Fruit fly (Drosophila melanogaster) whole organism, embryonic: Measurements from ENCODE around the gene Indy-2.

Experiments
- CG10209 ChIP-seq: fragments of 200-800 bp; sonication (Bioruptor generic); optimal IDR thresholded peaks from 3 replicates; lab custom pipeline; 2017; ENCODE audit warnings: missing biosample characterization, mild to moderate bottlenecking, missing genetic modification characterization, missing genetic modification reagents
- CG1024 ChIP-seq: fragments of 200-800 bp; sonication (Bioruptor generic); IDR thresholded peaks from 2 replicates; pipeline ENCODE4 v1.3.6; 2022; ENCODE audit warnings: missing biosample characterization, missing genetic modification characterization
- CG10565 ChIP-seq: fragments of 200-800 bp; sonication (Bioruptor generic); optimal IDR thresholded peaks from 3 replicates; lab custom pipeline; 2016; ENCODE audit warnings: missing biosample characterization, mild to moderate bottlenecking, missing genetic modification characterization
- CG14014 ChIP-seq: fragments of 200-800 bp; sonication (Bioruptor generic); IDR thresholded peaks from 2 replicates; pipeline ENCODE4 v1.3.6; 2022; ENCODE audit warnings: missing biosample characterization, missing genetic modification characterization
- CG14965 ChIP-seq: fragments of 200-800 bp; sonication (Bioruptor generic); optimal IDR thresholded peaks from 2 replicates; lab custom pipeline; 2016; ENCODE audit warnings: missing biosample characterization, missing genetic modification characterization, borderline replicate concordance
- CG15011 ChIP-seq: fragments of 200-800 bp; sonication (Bioruptor generic); optimal IDR thresholded peaks from 3 replicates; lab custom pipeline; 2018; ENCODE audit warnings: missing biosample characterization, mild to moderate bottlenecking, missing genetic modification characterization
- CG15601 ChIP-seq: fragments of 200-800 bp; sonication (Bioruptor generic); optimal IDR thresholded peaks from 3 replicates; lab custom pipeline; 2019; ENCODE audit warnings: missing biosample characterization, mild to moderate bottlenecking, missing genetic modification characterization, moderate library complexity
- CG17359 ChIP-seq: fragments of 200-800 bp; sonication (Bioruptor generic); optimal IDR thresholded peaks from 3 replicates; lab custom pipeline; 2018; ENCODE audit warnings: missing biosample characterization, mild to moderate bottlenecking, missing genetic modification characterization, moderate library complexity
- CG18619 ChIP-seq: fragments of 200-800 bp; sonication (Bioruptor generic); optimal IDR thresholded peaks from 3 replicates; lab custom pipeline; 2017; ENCODE audit warnings: missing biosample characterization, mild to moderate bottlenecking, missing genetic modification characterization
- CG31388 ChIP-seq: fragments of 200-800 bp; sonication (Bioruptor generic); optimal IDR thresholded peaks from 2 replicates; lab custom pipeline; 2016; ENCODE audit warnings: missing biosample characterization, missing genetic modification characterization
- CG34224 ChIP-seq: fragments of 200-800 bp; sonication (Bioruptor generic); IDR thresholded peaks from 3 replicates; pipeline ENCODE4 v1.3.6; 2022; ENCODE audit warnings: missing biosample characterization, missing genetic modification characterization; ENCODE audit not compliant: partially characterized antibody
- CG5180 ChIP-seq: fragments of 200-800 bp; sonication (Bioruptor generic); optimal IDR thresholded peaks from 3 replicates; lab custom pipeline; 2017; ENCODE audit warnings: missing biosample characterization, missing genetic modification characterization, mild to moderate bottlenecking, moderate library complexity, missing genetic modification reagents
- CG6254 ChIP-seq: fragments of 200-800 bp; sonication (Bioruptor generic); optimal IDR thresholded peaks from 3 replicates; lab custom pipeline; 2017; ENCODE audit warnings: mild to moderate bottlenecking, missing biosample characterization, missing genetic modification reagents, missing genetic modification characterization
- CG6765 ChIP-seq: fragments of 200-800 bp; sonication (Bioruptor generic); optimal IDR thresholded peaks from 3 replicates; lab custom pipeline; 2017; ENCODE audit warnings: missing biosample characterization, mild to moderate bottlenecking, missing genetic modification characterization
- CG7745 ChIP-seq: fragments of 200-800 bp; sonication (Bioruptor generic); optimal IDR thresholded peaks from 2 replicates; lab custom pipeline; 2018; ENCODE audit warnings: missing biosample characterization, mild to moderate bottlenecking, missing genetic modification characterization, moderate library complexity
- CG9797 ChIP-seq: fragments of 200-800 bp; sonication (Bioruptor generic); optimal IDR thresholded peaks from 3 replicates; lab custom pipeline; 2018; ENCODE audit warnings: missing biosample characterization, mild to moderate bottlenecking, missing genetic modification characterization
- CG9817 ChIP-seq: fragments of 200-800 bp; sonication (Bioruptor generic); optimal IDR thresholded peaks from 2 replicates; lab custom pipeline; 2018; ENCODE audit warnings: missing biosample characterization, mild to moderate bottlenecking, missing genetic modification characterization, moderate library complexity
- Doc3 ChIP-seq: fragments of 200-800 bp; sonication (Bioruptor generic); IDR thresholded peaks from 3 replicates; pipeline ENCODE4 v1.3.6; 2022; ENCODE audit warnings: missing biosample characterization, missing genetic modification characterization; ENCODE audit not compliant: partially characterized antibody
- Dp ChIP-seq: fragments of 200-800 bp; sonication (Bioruptor generic); optimal IDR thresholded peaks from 2 replicates; lab custom pipeline; 2018; ENCODE audit warnings: missing biosample characterization, mild to moderate bottlenecking, missing genetic modification characterization, moderate library complexity
- Ets65A ChIP-seq: fragments of 200-800 bp; sonication (Bioruptor generic); peaks from one replicate; lab custom pipeline; 2016; ENCODE audit warnings: missing biosample characterization, missing genetic modification characterization
- Gsc ChIP-seq: fragments of 200-800 bp; sonication (Bioruptor generic); IDR thresholded peaks from 2 replicates; pipeline ENCODE4 v1.3.6; 2022; ENCODE audit warnings: missing biosample characterization, missing genetic modification characterization
- H2.0 ChIP-seq: fragments of 200-800 bp; sonication (Bioruptor generic); IDR thresholded peaks from 2 replicates; pipeline ENCODE4 v1.3.6; 2022; ENCODE audit warnings: missing biosample characterization, missing genetic modification characterization
- HLH3B ChIP-seq: fragments of 200-800 bp; sonication (Bioruptor generic); IDR thresholded peaks from 2 replicates; pipeline ENCODE4 v1.3.6; 2022; ENCODE audit warnings: missing biosample characterization, missing genetic modification characterization
- Jarid2 ChIP-seq: fragments of 200-800 bp; sonication (Bioruptor generic); optimal IDR thresholded peaks from 3 replicates; lab custom pipeline; 2017; ENCODE audit warnings: mild to moderate bottlenecking, missing biosample characterization, missing genetic modification reagents, missing genetic modification characterization
- NC2β ChIP-seq: fragments of 200-800 bp; sonication (Bioruptor generic); optimal IDR thresholded peaks from 2 replicates; lab custom pipeline; 2016; ENCODE audit warnings: missing biosample characterization, missing genetic modification characterization
- Scr ChIP-seq: fragments of 200-800 bp; sonication (Bioruptor generic); IDR thresholded peaks from 2 replicates; pipeline ENCODE4 v1.3.6; 2022; ENCODE audit warnings: missing biosample characterization, missing genetic modification characterization; ENCODE audit not compliant: partially characterized antibody
- Side ChIP-seq: fragments of 200-800 bp; sonication (Bioruptor generic); optimal IDR thresholded peaks from 2 replicates; lab custom pipeline; 2016; ENCODE audit warnings: missing biosample characterization, missing genetic modification characterization
- Sin3A ChIP-seq: fragments of >200 bp; optimal IDR thresholded peaks from 2 replicates; lab custom pipeline; 2018
- abd-A ChIP-seq: fragments of 200-800 bp; sonication (Bioruptor generic); optimal IDR thresholded peaks from 3 replicates; lab custom pipeline; 2019; ENCODE audit warnings: missing biosample characterization, mild to moderate bottlenecking, missing genetic modification characterization, moderate library complexity
- al ChIP-seq: fragments of 200-800 bp; sonication (Bioruptor generic); IDR thresholded peaks from 2 replicates; pipeline ENCODE4 v1.3.6; 2022; ENCODE audit warnings: missing biosample characterization, missing genetic modification characterization
- bbx ChIP-seq: fragments of 200-800 bp; sonication (Bioruptor generic); IDR thresholded peaks from 2 replicates; pipeline ENCODE4 v1.3.6; 2022; ENCODE audit warnings: missing biosample characterization, missing genetic modification characterization; ENCODE audit not compliant: partially characterized antibody
- crc ChIP-seq: fragments of 200-800 bp; sonication (Bioruptor generic); optimal IDR thresholded peaks from 2 replicates; lab custom pipeline; 2016; ENCODE audit warnings: missing biosample characterization, missing genetic modification characterization
- fd64A ChIP-seq: fragments of 200-800 bp; sonication (Bioruptor generic); optimal IDR thresholded peaks from 3 replicates; lab custom pipeline; 2018; ENCODE audit warnings: missing biosample characterization, mild to moderate bottlenecking, missing genetic modification characterization
- gfzf ChIP-seq: fragments of 200-800 bp; sonication (Bioruptor generic); optimal IDR thresholded peaks from 2 replicates; lab custom pipeline; 2016; ENCODE audit warnings: missing biosample characterization, mild to moderate bottlenecking, missing genetic modification characterization, moderate library complexity
- hkb ChIP-seq, 2 experiments: fragments of 200-800 bp in 1 of 2; fragments of >200 bp in 1 of 2; sonication (Bioruptor generic) in 1 of 2; IDR thresholded peaks in 1 of 2; optimal IDR thresholded peaks in 1 of 2; 2 replicates each; pipeline versions ENCODE4 v1.3.6 to Lab custom; 2017 to 2022; ENCODE audit warnings: missing biosample characterization in 1 of 2, missing genetic modification characterization in 1 of 2
- pita ChIP-seq: fragments of 200-800 bp; sonication (Bioruptor generic); optimal IDR thresholded peaks from 2 replicates; lab custom pipeline; 2017; ENCODE audit warnings: missing biosample characterization, mild to moderate bottlenecking, missing genetic modification characterization
- ro ChIP-seq: fragments of 200-800 bp; sonication (Bioruptor generic); IDR thresholded peaks from 2 replicates; pipeline ENCODE4 v1.3.6; 2022; ENCODE audit warnings: missing biosample characterization, missing genetic modification characterization
- row ChIP-seq: fragments of 200-800 bp; sonication (Bioruptor generic); IDR thresholded peaks from 3 replicates; pipeline ENCODE4 v1.3.6; 2022; ENCODE audit warnings: missing biosample characterization, missing genetic modification characterization
- shn ChIP-seq: fragments of 200-800 bp; sonication (Bioruptor generic); optimal IDR thresholded peaks from 3 replicates; lab custom pipeline; 2016; ENCODE audit warnings: missing biosample characterization, missing genetic modification characterization
- slbo ChIP-seq: fragments of 200-800 bp; sonication (Bioruptor generic); IDR thresholded peaks from 2 replicates; pipeline ENCODE4 v1.3.6; 2022; ENCODE audit warnings: missing biosample characterization, missing genetic modification characterization
- sna ChIP-seq: fragments of 200-800 bp; sonication (Bioruptor generic); IDR thresholded peaks from 2 replicates; pipeline ENCODE4 v1.3.6; 2022; ENCODE audit warnings: missing biosample characterization, missing genetic modification characterization; ENCODE audit not compliant: partially characterized antibody
- sob ChIP-seq: fragments of 200-800 bp; sonication (Bioruptor generic); IDR thresholded peaks from 2 replicates; pipeline ENCODE4 v1.3.6; 2022; ENCODE audit warnings: missing biosample characterization, missing genetic modification characterization
- sr ChIP-seq: fragments of 200-800 bp; sonication (Bioruptor generic); IDR thresholded peaks from 3 replicates; pipeline ENCODE4 v1.3.6; 2022; ENCODE audit warnings: missing biosample characterization, missing genetic modification characterization
- stwl ChIP-seq: fragments of 200-800 bp; sonication (Bioruptor generic); optimal IDR thresholded peaks from 3 replicates; lab custom pipeline; 2018; ENCODE audit warnings: missing biosample characterization, mild to moderate bottlenecking, missing genetic modification characterization, moderate library complexity
- sug ChIP-seq: fragments of 200-800 bp; optimal IDR thresholded peaks from 2 replicates; lab custom pipeline; 2019; ENCODE audit warnings: missing biosample characterization, mild to moderate bottlenecking, missing genetic modification characterization, moderate library complexity
- tap ChIP-seq: fragments of 200-800 bp; optimal IDR thresholded peaks from 3 replicates; lab custom pipeline; 2019; ENCODE audit warnings: missing biosample characterization, mild to moderate bottlenecking, missing genetic modification characterization, moderate library complexity
- twi ChIP-seq: fragments of 200-800 bp; optimal IDR thresholded peaks from 2 replicates; lab custom pipeline; 2019; ENCODE audit warnings: missing biosample characterization, mild to moderate bottlenecking, missing genetic modification characterization, moderate library complexity
- usp ChIP-seq: fragments of >200 bp; optimal IDR thresholded peaks from 2 replicates; lab custom pipeline; 2017; ENCODE audit warnings: missing biosample characterization, missing genetic modification characterization
- vfl ChIP-seq: fragments of 200-800 bp; sonication (Bioruptor generic); optimal IDR thresholded peaks from 2 replicates; lab custom pipeline; 2016; ENCODE audit warnings: missing biosample characterization, missing genetic modification characterization
- vnd ChIP-seq: fragments of 200-800 bp; sonication (Bioruptor generic); IDR thresholded peaks from 3 replicates; pipeline ENCODE4 v1.3.6; 2022; ENCODE audit warnings: missing biosample characterization, missing genetic modification characterization; ENCODE audit not compliant: partially characterized antibody

Indy-2 gene

DNA sequence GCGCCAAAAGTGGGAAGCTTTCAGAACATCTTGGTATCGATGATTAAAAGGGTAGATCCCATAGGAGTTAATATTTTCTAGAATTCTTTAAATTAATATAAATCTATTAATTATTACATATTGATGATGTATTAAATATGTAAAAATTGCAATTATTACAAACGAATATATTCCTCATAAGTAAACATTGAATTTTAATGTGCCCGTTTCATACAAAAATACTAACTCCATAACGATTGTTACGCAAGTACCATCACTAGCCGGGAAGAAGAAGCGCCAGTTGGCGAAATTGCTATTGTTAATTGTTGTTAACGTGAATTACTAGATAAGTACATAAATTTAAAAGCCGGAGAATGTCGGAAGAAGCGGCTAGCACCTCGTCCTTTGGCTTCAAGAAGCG, 14.9 kb downstream of the Indy-2 start, which contains the start of gene mdlc (continued):
- TF ChIP-seq CG10209 (GFP tag; lab: Kevin White, UChicago) (no peak), slbo (GFP tag; lab: Robert Waterston, UW) (peak; percentile 54), gfzf (GFP tag; lab: Kevin White, UChicago) (peak; percentile 56), Scr (GFP tag; lab: Robert Waterston, UW) (peak; percentile 71), CG17359 (tag; lab: Kevin White, UChicago) (no peak), pita (no peak), sr (GFP tag; lab: Robert Waterston, UW) (no peak), abd-A (tag; lab: Kevin White, UChicago) (peak; percentile 46), usp (GFP tag; lab: Kevin White, UChicago) (no peak), shn (no peak), vfl (GFP tag; lab: Kevin White, UChicago) (no peak), CG31388 (GFP tag; lab: Kevin White, UChicago) (no peak), Sin3A (peak; percentile 51), CG34224 (GFP tag; lab: Robert Waterston, UW) (peak; percentile 38; the same call in 1 of the 3 replicates), CG14014 (GFP tag; lab: Robert Waterston, UW) (no peak), Jarid2 (GFP tag; lab: Kevin White, UChicago) (no peak), sna (0 out of 2 replicates have a peak, but pooled peaks have one; percentile 53), bbx (GFP tag; lab: Robert Waterston, UW) (peak; percentile 27; the same call in 1 of the 2 replicates), ro (GFP tag; lab: Robert Waterston, UW) (no peak), hkb (optimal IDR thresholded peaks at IDR 0.05; lab: Kevin White, UChicago) (no peak), hkb (GFP tag; IDR thresholded peaks at IDR 0.05; lab: Robert Waterston, UW) (no peak), Side (GFP tag; lab: Kevin White, UChicago) (no peak), H2.0 (GFP tag; lab: Robert Waterston, UW) (no peak), HLH3B (GFP tag; lab: Robert Waterston, UW) (no peak), CG6765 (GFP tag; lab: Kevin White, UChicago) (no peak), CG18619 (GFP tag; lab: Kevin White, UChicago) (no peak), al (GFP tag; lab: Robert Waterston, UW) (no peak), CG15601 (no peak), Doc3 (GFP tag; lab: Robert Waterston, UW) (peak; percentile 55; the same call in 2 of the 3 replicates), twi (tag; lab: Kevin White, UChicago) (no peak), fd64A (GFP tag; lab: Kevin White, UChicago) (no peak), Dp (GFP tag; lab: Kevin White, UChicago) (peak; percentile 57), CG10565 (no peak), crc (GFP tag; lab: Kevin White, UChicago) (no peak), CG14965 (GFP tag; lab: Kevin White, UChicago) (no peak), NC2β (GFP tag; lab: Kevin White, UChicago) (no peak), sug (tag; lab: Kevin White, UChicago) (peak; percentile 39), CG7745 (tag; lab: Kevin White, UChicago) (no peak), CG15011 (GFP tag; lab: Kevin White, UChicago) (no peak), CG9817 (tag; lab: Kevin White, UChicago) (peak; percentile 23), CG1024 (GFP tag; lab: Robert Waterston, UW) (no peak), tap (tag; lab: Kevin White, UChicago) (no peak), CG5180 (GFP tag; lab: Kevin White, UChicago) (no peak), vnd (peak; percentile 38; the same call in 1 of the 3 replicates), row (GFP tag; lab: Robert Waterston, UW) (peak; percentile 78), CG6254 (GFP tag; lab: Kevin White, UChicago) (no peak), CG9797 (GFP tag; lab: Kevin White, UChicago) (peak; percentile 61), sob (no peak), stwl (tag; lab: Kevin White, UChicago) (peak; percentile 83), Ets65A (GFP tag; lab: Kevin White, UChicago) (peak; percentile 84), Gsc (GFP tag; lab: Robert Waterston, UW) (no peak)
